Fruit fly (Drosophila melanogaster): ENCODE results near the gene Akr1B.

DNA sequence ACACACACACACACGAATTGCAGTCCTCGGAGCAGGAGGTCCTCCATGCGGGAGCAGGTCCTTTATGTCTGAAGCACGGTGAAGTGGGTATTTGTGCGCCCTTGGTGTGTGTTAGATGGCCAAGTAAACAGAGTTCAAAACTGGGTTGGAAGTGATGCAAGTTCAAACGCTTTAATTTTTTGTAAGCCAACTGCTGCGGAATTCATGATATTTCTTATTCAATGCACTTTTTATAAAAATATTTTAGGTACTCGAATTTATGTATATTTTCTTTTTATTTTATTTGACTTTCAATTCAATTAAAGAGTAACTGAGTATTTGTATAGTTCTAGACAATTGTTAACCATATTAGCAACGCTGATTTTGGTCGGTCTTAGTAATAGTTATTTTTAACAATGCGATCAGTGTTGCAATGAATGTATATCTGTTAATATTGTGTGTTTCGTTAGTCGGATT is 24.2 kb downstream of the Akr1B start, which contains the start of the genes CG14137 and CG46394:
- TF ChIP-seq fru (GFP tag; optimal IDR thresholded peaks at IDR 0.05) (no peak), Sp1 (GFP tag; optimal IDR thresholded peaks at IDR 0.05) (no peak), rgr (GFP tag; optimal IDR thresholded peaks at IDR 0.05) (no peak), psq (GFP tag; optimal IDR thresholded peaks at IDR 0.05) (no peak)

Data from whole organism, wandering third instar larva.